Comparison of ENCODE assay signal across 4 worm cellular contexts in genomic region chrII:15165681-15166235, ce11.
TF ChIP-seq lines count a peak whose summit lies in the region.

TSS of gene gst-27 (minus strand) at chrII:15165731.

TF ChIP-seq in whole organism, L2 larva, 48 proteins besides CTCF, POLR2A, EP300 and RAD21 (continues in another document):
- TF ChIP-seq nhr-12 (tag; optimal IDR thresholded peaks at IDR 0.05; lab: Kevin White, UChicago), result no peak
- TF ChIP-seq F13H6.1 (tag; optimal IDR thresholded peaks at IDR 0.05; lab: Kevin White, UChicago), result peak; percentile 70
- peak; percentile 94 for TF ChIP-seq nhr-129 (tag; optimal IDR thresholded peaks at IDR 0.05; lab: Kevin White, UChicago)
- no peak for TF ChIP-seq lin-39 (tag; optimal IDR thresholded peaks at IDR 0.05; lab: Kevin White, UChicago)
- TF ChIP-seq ztf-4 (tag; optimal IDR thresholded peaks at IDR 0.05; lab: Kevin White, UChicago), result peak; percentile 81
- TF ChIP-seq unc-62 (GFP tag; optimal IDR thresholded peaks at IDR 0.05; lab: Kevin White, UChicago), result no peak
- TF ChIP-seq nhr-21 (tag; optimal IDR thresholded peaks at IDR 0.05; lab: Kevin White, UChicago), result peak; percentile 81
- TF ChIP-seq ceh-82 (tag; optimal IDR thresholded peaks at IDR 0.05; lab: Kevin White, UChicago), result peak; percentile 27
- TF ChIP-seq alr-1 (tag; optimal IDR thresholded peaks at IDR 0.05; lab: Kevin White, UChicago), result no peak
- TF ChIP-seq skn-1 (tag; optimal IDR thresholded peaks at IDR 0.05; lab: Kevin White, UChicago), result no peak
- no peak for TF ChIP-seq nhr-10 (tag; optimal IDR thresholded peaks at IDR 0.05; lab: Kevin White, UChicago)
- TF ChIP-seq snpc-4 (tag; optimal IDR thresholded peaks at IDR 0.05; lab: Kevin White, UChicago), result peak; percentile 62
- no peak for TF ChIP-seq mbf-1 (tag; optimal IDR thresholded peaks at IDR 0.05; lab: Kevin White, UChicago)
- TF ChIP-seq lsy-2 (tag; optimal IDR thresholded peaks at IDR 0.05; lab: Kevin White, UChicago), result peak; percentile 62 to 78
- peak; percentile 83 for TF ChIP-seq sma-9 (GFP tag; optimal IDR thresholded peaks at IDR 0.05; lab: Kevin White, UChicago)
- TF ChIP-seq sma-9 (tag; optimal IDR thresholded peaks at IDR 0.05; lab: Kevin White, UChicago), result no peak
- no peak for TF ChIP-seq peb-1 (tag; optimal IDR thresholded peaks at IDR 0.05; lab: Kevin White, UChicago)
- TF ChIP-seq ztf-11 (tag; optimal IDR thresholded peaks at IDR 0.05; lab: Kevin White, UChicago), result no peak
- TF ChIP-seq nhr-77 (tag; optimal IDR thresholded peaks at IDR 0.05; lab: Kevin White, UChicago), result peak; percentile 80
- peak; percentile 7 for TF ChIP-seq blmp-1 (tag; optimal IDR thresholded peaks at IDR 0.05; lab: Kevin White, UChicago; ENCODE audit: insufficient read depth)
- TF ChIP-seq nhr-23 (tag; optimal IDR thresholded peaks at IDR 0.05; lab: Kevin White, UChicago), result no peak
- TF ChIP-seq nhr-6 (tag; optimal IDR thresholded peaks at IDR 0.05; lab: Kevin White, UChicago), result no peak
- peak; percentile 69 for TF ChIP-seq lin-11 (tag; optimal IDR thresholded peaks at IDR 0.05; lab: Kevin White, UChicago)
- TF ChIP-seq nhr-11 (tag; optimal IDR thresholded peaks at IDR 0.05; lab: Kevin White, UChicago), result no peak

TF ChIP-seq in whole organism, L4 larva, 104 proteins besides CTCF, POLR2A, EP300 and RAD21 (continues in another document):
- TF ChIP-seq saeg-2 (GFP tag; IDR thresholded peaks at IDR 0.05; lab: Robert Waterston, UW) (peak; percentile 53; the same call in 1 of the 2 replicates), nhr-11 (tag; optimal IDR thresholded peaks at IDR 0.05; lab: Kevin White, UChicago) (peak; percentile 64), tra-1 (GFP tag; IDR thresholded peaks at IDR 0.05; lab: Robert Waterston, UW) (peak; percentile 93), unc-39 (tag; optimal IDR thresholded peaks at IDR 0.05; lab: Kevin White, UChicago) (no peak), daf-16 (GFP tag; optimal IDR thresholded peaks at IDR 0.05; lab: Kevin White, UChicago) (peak; percentile 70 to 90), daf-16 (tag; optimal IDR thresholded peaks at IDR 0.05; lab: Kevin White, UChicago) (peak; percentile 91), madf-9 (GFP tag; conservative IDR thresholded peaks at IDR 0.05; lab: Robert Waterston, UW) (peak; percentile 72), ZK546.5 (tag; optimal IDR thresholded peaks at IDR 0.05; lab: Kevin White, UChicago) (no peak), ceh-28 (tag; optimal IDR thresholded peaks at IDR 0.05; lab: Kevin White, UChicago) (no peak), nhr-48 (tag; optimal IDR thresholded peaks at IDR 0.05; lab: Kevin White, UChicago) (peak; percentile 69), fos-1 (tag; optimal IDR thresholded peaks at IDR 0.05; lab: Kevin White, UChicago) (no peak), mep-1 (tag; optimal IDR thresholded peaks at IDR 0.05; lab: Kevin White, UChicago) (peak; percentile 92), zag-1 (tag; optimal IDR thresholded peaks at IDR 0.05; lab: Kevin White, UChicago) (no peak), madf-5 (GFP tag; IDR thresholded peaks at IDR 0.05; lab: Robert Waterston, UW) (peak; percentile 43 to 93; a peak in 2 of 4 replicates), pha-4 (GFP tag; IDR thresholded peaks at IDR 0.05; lab: Robert Waterston, UW) (peak; percentile 91), pha-4 (tag; optimal IDR thresholded peaks at IDR 0.05; lab: Kevin White, UChicago) (no peak), sdz-12 (GFP tag; optimal IDR thresholded peaks at IDR 0.05; lab: Kevin White, UChicago) (peak; percentile 89), jun-1 (tag; optimal IDR thresholded peaks at IDR 0.05; lab: Kevin White, UChicago) (peak; percentile 68), nhr-25 (tag; optimal IDR thresholded peaks at IDR 0.05; lab: Kevin White, UChicago; ENCODE audit: borderline replicate concordance, insufficient read depth) (peak; percentile 43), ztf-11 (tag; optimal IDR thresholded peaks at IDR 0.05; lab: Kevin White, UChicago) (peak; percentile 27), skn-1 (tag; optimal IDR thresholded peaks at IDR 0.05; lab: Kevin White, UChicago) (no peak), Y105C5A.15 (GFP tag; IDR thresholded peaks at IDR 0.05; lab: Robert Waterston, UW) (peak; percentile 87; the same call in 1 of the 2 replicates), R02D3.7 (tag; optimal IDR thresholded peaks at IDR 0.05; lab: Kevin White, UChicago) (peak; percentile 33)

TF ChIP-seq in whole organism, late embryonic, 69 proteins besides CTCF, POLR2A, EP300 and RAD21 (continues in another document):
- TF ChIP-seq ahr-1 (tag; optimal IDR thresholded peaks at IDR 0.05; lab: Kevin White, UChicago), result peak; percentile 63
- TF ChIP-seq ceh-30 (tag; optimal IDR thresholded peaks at IDR 0.05; lab: Kevin White, UChicago), result peak; percentile 48
- no peak for TF ChIP-seq ama-1 (optimal IDR thresholded peaks at IDR 0.05; lab: Kevin White, UChicago)
- no peak for TF ChIP-seq mec-3 (tag; optimal IDR thresholded peaks at IDR 0.05; lab: Kevin White, UChicago; ENCODE audit: borderline replicate concordance)
- TF ChIP-seq ceh-14 (tag; optimal IDR thresholded peaks at IDR 0.05; lab: Kevin White, UChicago), result peak; percentile 59
- peak; percentile 81 for TF ChIP-seq pat-9 (tag; optimal IDR thresholded peaks at IDR 0.05; lab: Kevin White, UChicago)
- TF ChIP-seq odd-2 (tag; optimal IDR thresholded peaks at IDR 0.05; lab: Kevin White, UChicago), result peak; percentile 50
- TF ChIP-seq nhr-232 (tag; optimal IDR thresholded peaks at IDR 0.05; lab: Kevin White, UChicago), result peak; percentile 74
- TF ChIP-seq ttx-3 (tag; optimal IDR thresholded peaks at IDR 0.05; lab: Kevin White, UChicago), result peak; percentile 74
- peak; percentile 2 for TF ChIP-seq eyg-1 (tag; optimal IDR thresholded peaks at IDR 0.05; lab: Kevin White, UChicago)
- peak; percentile 79 for TF ChIP-seq fkh-6 (tag; optimal IDR thresholded peaks at IDR 0.05; lab: Kevin White, UChicago)
- peak; percentile 59 for TF ChIP-seq unc-42 (tag; optimal IDR thresholded peaks at IDR 0.05; lab: Kevin White, UChicago)
- TF ChIP-seq lin-11 (tag; optimal IDR thresholded peaks at IDR 0.05; lab: Kevin White, UChicago), result peak; percentile 77
- TF ChIP-seq ceh-24 (tag; optimal IDR thresholded peaks at IDR 0.05; lab: Kevin White, UChicago), result peak; percentile 55
- TF ChIP-seq tbx-7 (tag; optimal IDR thresholded peaks at IDR 0.05; lab: Kevin White, UChicago), result peak; percentile 49
- TF ChIP-seq madf-2 (tag; optimal IDR thresholded peaks at IDR 0.05; lab: Kevin White, UChicago), result peak; percentile 72
- peak; percentile 62 for TF ChIP-seq npax-4 (tag; optimal IDR thresholded peaks at IDR 0.05; lab: Kevin White, UChicago)
- TF ChIP-seq hlh-30 (tag; optimal IDR thresholded peaks at IDR 0.05; lab: Kevin White, UChicago; ENCODE audit: insufficient read depth), result peak; percentile 52
- TF ChIP-seq pha-4 (tag; optimal IDR thresholded peaks at IDR 0.05; lab: Kevin White, UChicago), result no peak
- TF ChIP-seq ceh-45 (GFP tag; IDR thresholded peaks at IDR 0.05; lab: Robert Waterston, UW), result peak; percentile 68
- peak; percentile 82 for TF ChIP-seq che-1 (tag; optimal IDR thresholded peaks at IDR 0.05; lab: Kevin White, UChicago)
- TF ChIP-seq lim-6 (tag; optimal IDR thresholded peaks at IDR 0.05; lab: Kevin White, UChicago), result peak; percentile 47
- peak; percentile 72 for TF ChIP-seq pqm-1 (tag; optimal IDR thresholded peaks at IDR 0.05; lab: Kevin White, UChicago)
- peak; percentile 86 for TF ChIP-seq dve-1 (tag; optimal IDR thresholded peaks at IDR 0.05; lab: Kevin White, UChicago)
- TF ChIP-seq ceh-6 (GFP tag; optimal IDR thresholded peaks at IDR 0.05; lab: Kevin White, UChicago), result peak; percentile 85

TF ChIP-seq in whole organism, mixed stage, embryonic, 35 proteins besides CTCF, POLR2A, EP300 and RAD21 (continues in another document):
- TF ChIP-seq drap-1 (GFP tag; optimal IDR thresholded peaks at IDR 0.05; lab: Kevin White, UChicago) (peak; percentile 90), elt-3 (tag; optimal IDR thresholded peaks at IDR 0.05; lab: Kevin White, UChicago) (no peak), unc-120 (tag; optimal IDR thresholded peaks at IDR 0.05; lab: Kevin White, UChicago; ENCODE audit: poor library complexity, severe bottlenecking) (peak; percentile 65), mep-1 (tag; optimal IDR thresholded peaks at IDR 0.05; lab: Kevin White, UChicago) (peak; percentile 51), hlh-1 (tag; optimal IDR thresholded peaks at IDR 0.05; lab: Kevin White, UChicago) (peak; percentile 44), flh-1 (GFP tag; optimal IDR thresholded peaks at IDR 0.05; lab: Kevin White, UChicago) (peak; percentile 76), lsy-2 (tag; optimal IDR thresholded peaks at IDR 0.05; lab: Kevin White, UChicago) (peak; percentile 22), bed-3 (GFP tag; optimal IDR thresholded peaks at IDR 0.05; lab: Kevin White, UChicago) (peak; percentile 72), nhr-237 (tag; optimal IDR thresholded peaks at IDR 0.05; lab: Kevin White, UChicago) (no peak), lin-13 (tag; optimal IDR thresholded peaks at IDR 0.05; lab: Kevin White, UChicago) (peak; percentile 69), nhr-12 (tag; optimal IDR thresholded peaks at IDR 0.05; lab: Kevin White, UChicago) (peak; percentile 22), mab-5 (tag; optimal IDR thresholded peaks at IDR 0.05; lab: Kevin White, UChicago) (no peak), ztf-11 (tag; optimal IDR thresholded peaks at IDR 0.05; lab: Kevin White, UChicago) (no peak), M03D4.4 (tag; optimal IDR thresholded peaks at IDR 0.05; lab: Kevin White, UChicago) (peak; percentile 92), ceh-39 (tag; optimal IDR thresholded peaks at IDR 0.05; lab: Kevin White, UChicago) (no peak), mls-2 (tag; optimal IDR thresholded peaks at IDR 0.05; lab: Kevin White, UChicago) (peak; percentile 92), cnd-1 (tag; optimal IDR thresholded peaks at IDR 0.05; lab: Kevin White, UChicago) (peak; percentile 92), nhr-28 (tag; optimal IDR thresholded peaks at IDR 0.05; lab: Kevin White, UChicago) (peak; percentile 33), nhr-2 (tag; optimal IDR thresholded peaks at IDR 0.05; lab: Kevin White, UChicago) (no peak), ham-2 (GFP tag; optimal IDR thresholded peaks at IDR 0.05; lab: Kevin White, UChicago) (peak; percentile 67), blmp-1 (tag; optimal IDR thresholded peaks at IDR 0.05; lab: Kevin White, UChicago) (no peak), tbx-8 (GFP tag; optimal IDR thresholded peaks at IDR 0.05; lab: Kevin White, UChicago) (peak; percentile 85), ces-1 (GFP tag; optimal IDR thresholded peaks at IDR 0.05; lab: Kevin White, UChicago) (no peak), lin-32 (GFP tag; optimal IDR thresholded peaks at IDR 0.05; lab: Kevin White, UChicago) (peak; percentile 90), nhr-76 (tag; optimal IDR thresholded peaks at IDR 0.05; lab: Kevin White, UChicago) (no peak), sem-2 (GFP tag; optimal IDR thresholded peaks at IDR 0.05; lab: Kevin White, UChicago) (peak; percentile 79), unc-62 (GFP tag; optimal IDR thresholded peaks at IDR 0.05; lab: Kevin White, UChicago) (peak; percentile 42), ceh-43 (GFP tag; optimal IDR thresholded peaks at IDR 0.05; lab: Kevin White, UChicago) (peak; percentile 79), snpc-4 (tag; optimal IDR thresholded peaks at IDR 0.05; lab: Kevin White, UChicago) (no peak), pha-4 (tag; optimal IDR thresholded peaks at IDR 0.05; lab: Kevin White, UChicago) (peak; percentile 49)
